Fruit fly (Drosophila melanogaster): ENCODE data around the gene CG11345.
A peak's percentile ranks its signal among the peaks of the same experiment; 100 is the strongest.

CG11345 gene

dm6 chr3L:4458063-4458462, at the start of gene CG11345:
CG11345 (minus strand) TSS chr3L:4458163.
- TF ChIP-seq CG32121 (GFP tag; IDR thresholded peaks at IDR 0.05) (no peak), CG13204 (GFP tag; optimal IDR thresholded peaks at IDR 0.05) (no peak), CG9948 (tag; optimal IDR thresholded peaks at IDR 0.05) (no peak), CG8159 (tag; optimal IDR thresholded peaks at IDR 0.05) (no peak), CG12605 (GFP tag; IDR thresholded peaks at IDR 0.05) (no peak), CG14655 (GFP tag; optimal IDR thresholded peaks at IDR 0.05) (no peak), EcR (GFP tag; optimal IDR thresholded peaks at IDR 0.05) (no peak), D1 (tag; optimal IDR thresholded peaks at IDR 0.05) (no peak), rn (GFP tag; IDR thresholded peaks at IDR 0.05) (no peak), Ets98B (GFP tag; IDR thresholded peaks at IDR 0.05) (no peak), CG4496 (GFP tag; IDR thresholded peaks at IDR 0.05) (no peak), Pif1B (GFP tag; optimal IDR thresholded peaks at IDR 0.05) (no peak), fd96Ca (GFP tag; IDR thresholded peaks at IDR 0.05) (no peak)

dm6 chr3L:4501406-4501805, 43.4 kb upstream of the CG11345 start:
- TF ChIP-seq CG34367 (tag; optimal IDR thresholded peaks at IDR 0.05) (no peak), CG12605 (GFP tag; IDR thresholded peaks at IDR 0.05) (no peak)

- peak; percentile 25 for TF ChIP-seq CG14655 (GFP tag; optimal IDR thresholded peaks at IDR 0.05)
- no peak for TF ChIP-seq Pif1A (GFP tag; optimal IDR thresholded peaks at IDR 0.05)
These were observed 42.4 kb upstream of the CG11345 start, which contains the start of gene CG13720 for dm6 chr3L:4500400-4500799. CG13720 (minus strand) TSS chr3L:4500500.

dm6 chr3L:4497677-4498076, 39.7 kb upstream of the CG11345 start, which contains the start of gene CG13721:
CG13721 (minus strand) TSS chr3L:4497777.
- TF ChIP-seq CG10348 (GFP tag; IDR thresholded peaks at IDR 0.05) (no peak), Pif1A (GFP tag; optimal IDR thresholded peaks at IDR 0.05) (no peak), rn (GFP tag; IDR thresholded peaks at IDR 0.05) (no peak), EcR (GFP tag; optimal IDR thresholded peaks at IDR 0.05) (no peak), fd96Ca (GFP tag; IDR thresholded peaks at IDR 0.05) (no peak), gl (tag; optimal IDR thresholded peaks at IDR 0.05) (no peak), CG34367 (tag; optimal IDR thresholded peaks at IDR 0.05) (no peak), CG12605 (GFP tag; IDR thresholded peaks at IDR 0.05) (no peak), CG14655 (GFP tag; optimal IDR thresholded peaks at IDR 0.05) (no peak), CG32121 (GFP tag; IDR thresholded peaks at IDR 0.05) (no peak), CG8159 (tag; optimal IDR thresholded peaks at IDR 0.05) (no peak)

- peak; percentile 51; the same call in 1 of the 3 replicates for TF ChIP-seq CG4496 (GFP tag; IDR thresholded peaks at IDR 0.05)
- no peak for TF ChIP-seq rn (GFP tag; IDR thresholded peaks at IDR 0.05)
- TF ChIP-seq CG10348 (GFP tag; IDR thresholded peaks at IDR 0.05) = no peak
- peak; percentile 45 for TF ChIP-seq CG14655 (GFP tag; optimal IDR thresholded peaks at IDR 0.05)
- TF ChIP-seq gl (tag; optimal IDR thresholded peaks at IDR 0.05) = peak; percentile 45
- no peak for TF ChIP-seq CG32121 (GFP tag; IDR thresholded peaks at IDR 0.05)
- peak; percentile 87 for TF ChIP-seq CG17806 (tag; optimal IDR thresholded peaks at IDR 0.05)
- peak; percentile 86 for TF ChIP-seq D1 (tag; optimal IDR thresholded peaks at IDR 0.05)
- no peak for TF ChIP-seq fd96Ca (GFP tag; IDR thresholded peaks at IDR 0.05)
- peak; percentile 0 for TF ChIP-seq CG8301 (tag; optimal IDR thresholded peaks at IDR 0.05)
- peak; percentile 82 for TF ChIP-seq Pif1A (GFP tag; optimal IDR thresholded peaks at IDR 0.05)
- no peak for TF ChIP-seq Ets98B (GFP tag; IDR thresholded peaks at IDR 0.05)
- peak; percentile 31; the same call in 1 of the 2 replicates for TF ChIP-seq CG12605 (GFP tag; IDR thresholded peaks at IDR 0.05)
- peak; percentile 72 for TF ChIP-seq CG13204 (GFP tag; optimal IDR thresholded peaks at IDR 0.05)
- TF ChIP-seq EcR (GFP tag; optimal IDR thresholded peaks at IDR 0.05) = peak; percentile 100
- peak; percentile 87 for TF ChIP-seq CG9948 (tag; optimal IDR thresholded peaks at IDR 0.05)
- TF ChIP-seq Snoo (tag; optimal IDR thresholded peaks at IDR 0.05) = peak; percentile 73
- peak; percentile 88 for TF ChIP-seq Pif1B (GFP tag; optimal IDR thresholded peaks at IDR 0.05)
- peak; percentile 86 for TF ChIP-seq CG34367 (tag; optimal IDR thresholded peaks at IDR 0.05)
- TF ChIP-seq CG8159 (tag; optimal IDR thresholded peaks at IDR 0.05) = peak; percentile 88
- peak; percentile 93 for TF ChIP-seq CG15710 (tag; optimal IDR thresholded peaks at IDR 0.05)
These were observed 36.6 kb upstream of the CG11345 start for dm6 chr3L:4494603-4495002.

- TF ChIP-seq rn (GFP tag; IDR thresholded peaks at IDR 0.05) (no peak), CG34367 (tag; optimal IDR thresholded peaks at IDR 0.05) (no peak), EcR (GFP tag; optimal IDR thresholded peaks at IDR 0.05) (peak; percentile 88), gl (tag; optimal IDR thresholded peaks at IDR 0.05) (no peak), CG13204 (GFP tag; optimal IDR thresholded peaks at IDR 0.05) (peak; percentile 44)
These were observed 35.6 kb upstream of the CG11345 start for dm6 chr3L:4493609-4494008.

- no peak for TF ChIP-seq CG32121 (GFP tag; IDR thresholded peaks at IDR 0.05)
- no peak for TF ChIP-seq gl (tag; optimal IDR thresholded peaks at IDR 0.05)
- no peak for TF ChIP-seq CG9948 (tag; optimal IDR thresholded peaks at IDR 0.05)
- no peak for TF ChIP-seq CG17806 (tag; optimal IDR thresholded peaks at IDR 0.05)
- TF ChIP-seq Pif1A (GFP tag; optimal IDR thresholded peaks at IDR 0.05) = no peak
- TF ChIP-seq CG12605 (GFP tag; IDR thresholded peaks at IDR 0.05) = no peak
- no peak for TF ChIP-seq Ets98B (GFP tag; IDR thresholded peaks at IDR 0.05)
- TF ChIP-seq CG15710 (tag; optimal IDR thresholded peaks at IDR 0.05) = no peak
- TF ChIP-seq CG8159 (tag; optimal IDR thresholded peaks at IDR 0.05) = no peak
- TF ChIP-seq CG14655 (GFP tag; optimal IDR thresholded peaks at IDR 0.05) = no peak
- TF ChIP-seq fd96Ca (GFP tag; IDR thresholded peaks at IDR 0.05) = no peak
- TF ChIP-seq CG4496 (GFP tag; IDR thresholded peaks at IDR 0.05) = peak; percentile 20; the same call in 1 of the 3 replicates
- TF ChIP-seq D1 (tag; optimal IDR thresholded peaks at IDR 0.05) = no peak
- peak; percentile 90 for TF ChIP-seq CG13204 (GFP tag; optimal IDR thresholded peaks at IDR 0.05)
- TF ChIP-seq Snoo (tag; optimal IDR thresholded peaks at IDR 0.05) = no peak
- peak; percentile 51 for TF ChIP-seq EcR (GFP tag; optimal IDR thresholded peaks at IDR 0.05)
- TF ChIP-seq CG34367 (tag; optimal IDR thresholded peaks at IDR 0.05) = no peak
- no peak for TF ChIP-seq rn (GFP tag; IDR thresholded peaks at IDR 0.05)
- TF ChIP-seq CG10348 (GFP tag; IDR thresholded peaks at IDR 0.05) = no peak
- TF ChIP-seq CG8301 (tag; optimal IDR thresholded peaks at IDR 0.05) = no peak
These were observed 32.8 kb upstream of the CG11345 start, which contains the start of gene CG13722 for dm6 chr3L:4490702-4491243. CG13722 (minus strand) TSS chr3L:4490963.
